Fruit fly (Drosophila melanogaster): ENCODE measurements around the gene CG13875.

Gene CG13875

DNA sequence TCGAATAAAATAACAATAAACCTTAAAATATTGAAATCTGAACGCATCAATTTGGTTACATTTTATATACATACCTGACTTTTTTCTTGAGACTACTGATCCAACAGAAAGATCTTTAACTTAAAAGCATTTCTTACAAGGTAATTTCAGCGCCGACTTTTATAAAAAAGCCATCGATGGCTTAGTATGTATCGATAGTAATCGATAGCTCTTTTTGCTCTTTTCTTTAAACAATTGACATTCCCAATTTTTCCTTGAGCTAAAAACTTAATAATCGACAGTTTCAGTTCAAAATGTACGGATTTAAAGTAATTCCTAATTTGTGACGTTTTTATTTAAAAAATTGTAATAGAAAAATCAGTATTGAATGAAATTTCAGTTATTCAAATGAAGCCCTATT lies 5.2 kb upstream of the CG13875 start (continued):
- TF ChIP-seq sr (GFP tag; IDR thresholded peaks at IDR 0.05): no peak
- no peak for TF ChIP-seq CG6175 (GFP tag; IDR thresholded peaks at IDR 0.05)
- TF ChIP-seq HmgZ (tag; optimal IDR thresholded peaks at IDR 0.05): peak; percentile 21
- TF ChIP-seq bsh (GFP tag; optimal IDR thresholded peaks at IDR 0.05): no peak
- TF ChIP-seq Asciz (GFP tag; optimal IDR thresholded peaks at IDR 0.05): no peak
- TF ChIP-seq Dbx (GFP tag; IDR thresholded peaks at IDR 0.05): no peak
- peak; percentile 94 for TF ChIP-seq Myb (GFP tag; optimal IDR thresholded peaks at IDR 0.05)
- no peak for TF ChIP-seq Kr (GFP tag; optimal IDR thresholded peaks at IDR 0.05)
- no peak for TF ChIP-seq CHES-1-like (GFP tag; optimal IDR thresholded peaks at IDR 0.05)
- TF ChIP-seq CG10366 (GFP tag; IDR thresholded peaks at IDR 0.05): no peak
- TF ChIP-seq ind (GFP tag; optimal IDR thresholded peaks at IDR 0.05): no peak
- no peak for TF ChIP-seq CG4854 (GFP tag; optimal IDR thresholded peaks at IDR 0.05)
- no peak for TF ChIP-seq caup (GFP tag; optimal IDR thresholded peaks at IDR 0.05; ENCODE audit: severe bottlenecking)
- TF ChIP-seq Usf (GFP tag; optimal IDR thresholded peaks at IDR 0.05): no peak
- no peak for TF ChIP-seq lilli (GFP tag; optimal IDR thresholded peaks at IDR 0.05)
- no peak for TF ChIP-seq CG13624 (GFP tag; optimal IDR thresholded peaks at IDR 0.05)
- TF ChIP-seq zfh2 (GFP tag; optimal IDR thresholded peaks at IDR 0.05): no peak
- TF ChIP-seq slp2 (GFP tag; optimal IDR thresholded peaks at IDR 0.05): no peak
- peak; percentile 93 for TF ChIP-seq unc-4 (GFP tag; IDR thresholded peaks at IDR 0.05; ENCODE audit: partially characterized antibody)
- no peak for TF ChIP-seq D19B (GFP tag; optimal IDR thresholded peaks at IDR 0.05)
- peak; percentile 86 for TF ChIP-seq Sry-δ (GFP tag; optimal IDR thresholded peaks at IDR 0.05)
- TF ChIP-seq YL-1 (GFP tag; optimal IDR thresholded peaks at IDR 0.05): no peak
- TF ChIP-seq ato (GFP tag; IDR thresholded peaks at IDR 0.05; ENCODE audit: partially characterized antibody): peak; percentile 81
- TF ChIP-seq onecut (GFP tag; IDR thresholded peaks at IDR 0.05): no peak
- TF ChIP-seq cg (GFP tag; optimal IDR thresholded peaks at IDR 0.05): no peak
- TF ChIP-seq gcm2 (GFP tag; optimal IDR thresholded peaks at IDR 0.05): no peak
- TF ChIP-seq Dek (tag; optimal IDR thresholded peaks at IDR 0.05): no peak
- peak; percentile 64 for TF ChIP-seq CG15514 (GFP tag; optimal IDR thresholded peaks at IDR 0.05)
- no peak for TF ChIP-seq gce (GFP tag; IDR thresholded peaks at IDR 0.05)
- TF ChIP-seq gsb (GFP tag; IDR thresholded peaks at IDR 0.05): no peak
- no peak for TF ChIP-seq aop (GFP tag; IDR thresholded peaks at IDR 0.05)
- TF ChIP-seq CG14050 (GFP tag; IDR thresholded peaks at IDR 0.05): no peak
- no peak for TF ChIP-seq BtbVII (GFP tag; optimal IDR thresholded peaks at IDR 0.05)
- TF ChIP-seq tgo (GFP tag; IDR thresholded peaks at IDR 0.05): no peak
- TF ChIP-seq emc (GFP tag; optimal IDR thresholded peaks at IDR 0.05): no peak
- TF ChIP-seq CG5180 (GFP tag; optimal IDR thresholded peaks at IDR 0.05): no peak
- peak; percentile 28 for TF ChIP-seq CG2120 (GFP tag; optimal IDR thresholded peaks at IDR 0.05)
- TF ChIP-seq Dad (GFP tag; optimal IDR thresholded peaks at IDR 0.05): no peak
- TF ChIP-seq Meics (GFP tag; optimal IDR thresholded peaks at IDR 0.05): no peak
- no peak for TF ChIP-seq H15 (GFP tag; IDR thresholded peaks at IDR 0.05)
- no peak for TF ChIP-seq cas (GFP tag; IDR thresholded peaks at IDR 0.05)
- TF ChIP-seq CG8388 (GFP tag; optimal IDR thresholded peaks at IDR 0.05): no peak
- no peak for TF ChIP-seq ci (GFP tag; IDR thresholded peaks at IDR 0.05)
- no peak for TF ChIP-seq az2 (GFP tag; optimal IDR thresholded peaks at IDR 0.05)
- no peak for TF ChIP-seq Sox102F (GFP tag; optimal IDR thresholded peaks at IDR 0.05)
- TF ChIP-seq CG14710 (tag; optimal IDR thresholded peaks at IDR 0.05): peak; percentile 35
- no peak for TF ChIP-seq Ssrp (tag; optimal IDR thresholded peaks at IDR 0.05)
- TF ChIP-seq dimm (GFP tag; IDR thresholded peaks at IDR 0.05): no peak
- TF ChIP-seq CG18476 (GFP tag; optimal IDR thresholded peaks at IDR 0.05): no peak
- no peak for TF ChIP-seq CG12104 (GFP tag; optimal IDR thresholded peaks at IDR 0.05)
- TF ChIP-seq CG12155 (GFP tag; optimal IDR thresholded peaks at IDR 0.05): no peak
- no peak for TF ChIP-seq CG15269 (tag; optimal IDR thresholded peaks at IDR 0.05)

All from whole organism, embryonic.